Fruit fly (Drosophila melanogaster): Measurements from ENCODE around the gene CG44428.

The CG44428 gene

DNA sequence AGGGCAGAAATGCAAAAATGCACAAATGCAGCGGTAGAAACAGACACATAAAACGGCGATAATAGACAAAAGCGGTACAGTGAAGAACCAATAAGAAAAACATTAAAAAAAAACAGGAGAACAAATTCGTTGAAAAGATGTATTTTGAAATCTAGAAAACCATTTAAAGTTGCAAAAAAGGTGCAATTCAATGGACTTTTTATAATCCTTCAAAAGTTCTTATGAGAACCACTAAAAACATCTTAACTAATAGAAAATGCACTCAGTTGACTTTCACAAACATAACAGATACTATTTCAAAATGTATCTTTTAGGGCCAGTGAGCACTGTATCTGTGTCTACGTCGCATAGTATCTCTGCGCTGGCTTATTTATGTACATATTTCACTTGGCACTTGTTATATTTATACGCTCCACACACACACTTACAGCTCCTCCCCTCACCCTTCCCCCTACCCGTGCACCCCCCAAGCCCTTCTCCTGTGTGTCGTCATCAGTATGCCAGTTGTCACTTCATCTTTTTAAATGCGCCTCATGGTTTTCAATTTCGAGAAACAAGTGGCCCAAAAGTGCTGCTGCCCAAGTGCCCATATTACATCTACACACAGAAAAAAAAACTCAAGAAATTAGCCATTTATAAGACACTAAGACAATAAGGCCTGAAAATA is 35.6 kb upstream of the CG44428 start (continued):
- no peak for TF ChIP-seq Blimp-1 (GFP tag; optimal IDR thresholded peaks at IDR 0.05)
- peak; percentile 9 for TF ChIP-seq CG6792 (GFP tag; optimal IDR thresholded peaks at IDR 0.05)
- TF ChIP-seq svp (GFP tag) = no peak
- TF ChIP-seq dac (GFP tag; optimal IDR thresholded peaks at IDR 0.05) = no peak
- TF ChIP-seq CG11902 (GFP tag; optimal IDR thresholded peaks at IDR 0.05) = no peak
- peak; percentile 71 for TF ChIP-seq CG8119 (GFP tag; IDR thresholded peaks at IDR 0.05)
- TF ChIP-seq Hr4 (GFP tag; optimal IDR thresholded peaks at IDR 0.05) = peak; percentile 5
- no peak for TF ChIP-seq CG34406 (GFP tag; optimal IDR thresholded peaks at IDR 0.05)
- TF ChIP-seq pdm3 (GFP tag; optimal IDR thresholded peaks at IDR 0.05) = peak; percentile 49
- no peak for TF ChIP-seq lz (GFP tag; optimal IDR thresholded peaks at IDR 0.05)
- TF ChIP-seq vri (GFP tag; optimal IDR thresholded peaks at IDR 0.05) = no peak
- TF ChIP-seq CG6163 (GFP tag; IDR thresholded peaks at IDR 0.05) = no peak
- TF ChIP-seq Hr39 (GFP tag; optimal IDR thresholded peaks at IDR 0.05) = peak; percentile 28
- TF ChIP-seq Sox15 (GFP tag; optimal IDR thresholded peaks at IDR 0.05) = no peak
- no peak for TF ChIP-seq fkh (GFP tag; optimal IDR thresholded peaks at IDR 0.05)
- no peak for TF ChIP-seq CG8632 (GFP tag; optimal IDR thresholded peaks at IDR 0.05)
- peak; percentile 56; the same call in 1 of the 2 replicates for TF ChIP-seq CG15336 (GFP tag; IDR thresholded peaks at IDR 0.05)
- peak; percentile 25 for TF ChIP-seq CG4318 (GFP tag; optimal IDR thresholded peaks at IDR 0.05)
- no peak for TF ChIP-seq fd85E (GFP tag; optimal IDR thresholded peaks at IDR 0.05)
- peak; percentile 31 for TF ChIP-seq fd59A (GFP tag; optimal IDR thresholded peaks at IDR 0.05)
- no peak; the same call in 1 of the 2 replicates for TF ChIP-seq CG11294 (GFP tag; IDR thresholded peaks at IDR 0.05)
- TF ChIP-seq OdsH (GFP tag; optimal IDR thresholded peaks at IDR 0.05) = peak; percentile 49
- TF ChIP-seq topi (GFP tag; optimal IDR thresholded peaks at IDR 0.05) = no peak
- peak; percentile 26 for TF ChIP-seq acj6 (GFP tag; optimal IDR thresholded peaks at IDR 0.05)

- TF ChIP-seq CG10631 (GFP tag; optimal IDR thresholded peaks at IDR 0.05) (no peak), spab (GFP tag; optimal IDR thresholded peaks at IDR 0.05) (no peak), Lpt (GFP tag; optimal IDR thresholded peaks at IDR 0.05) (no peak), CG6276 (GFP tag; optimal IDR thresholded peaks at IDR 0.05) (no peak), CG3032 (tag; optimal IDR thresholded peaks at IDR 0.05) (peak; percentile 26), Sox102F (GFP tag; optimal IDR thresholded peaks at IDR 0.05) (no peak), Gug (GFP tag; IDR thresholded peaks at IDR 0.05) (no peak), CG31627 (GFP tag; optimal IDR thresholded peaks at IDR 0.05) (peak; percentile 66), ss (GFP tag; optimal IDR thresholded peaks at IDR 0.05) (peak; percentile 22 to 81), Ets21C (GFP tag; optimal IDR thresholded peaks at IDR 0.05) (no peak), CG8119 (GFP tag; IDR thresholded peaks at IDR 0.05) (0 out of 3 replicates have a peak, but pooled peaks have one; percentile 32), CG11902 (GFP tag; optimal IDR thresholded peaks at IDR 0.05) (no peak), Eip75B (GFP tag; optimal IDR thresholded peaks at IDR 0.05) (peak; percentile 19), CG6163 (GFP tag; IDR thresholded peaks at IDR 0.05) (no peak), Hr38 (GFP tag; optimal IDR thresholded peaks at IDR 0.05) (no peak), achi (GFP tag; optimal IDR thresholded peaks at IDR 0.05) (no peak), salr (GFP tag; optimal IDR thresholded peaks at IDR 0.05) (no peak), CG11294 (GFP tag; IDR thresholded peaks at IDR 0.05) (no peak), Sox14 (GFP tag; optimal IDR thresholded peaks at IDR 0.05) (peak; percentile 38), svp (GFP tag) (peak; percentile 61), CG32006 (GFP tag; optimal IDR thresholded peaks at IDR 0.05) (no peak), CG15336 (GFP tag; IDR thresholded peaks at IDR 0.05) (peak; percentile 24; the same call in 1 of the 2 replicates), cyc (GFP tag; optimal IDR thresholded peaks at IDR 0.05) (peak; percentile 65), OdsH (GFP tag; optimal IDR thresholded peaks at IDR 0.05) (no peak), fd85E (GFP tag; optimal IDR thresholded peaks at IDR 0.05) (no peak), CG11762 (GFP tag; optimal IDR thresholded peaks at IDR 0.05; ENCODE audit: insufficient read depth) (no peak), pdm3 (GFP tag; optimal IDR thresholded peaks at IDR 0.05) (peak; percentile 50), eg (GFP tag; IDR thresholded peaks at IDR 0.05) (peak; percentile 47; the same call in 1 of the 3 replicates), Hr39 (GFP tag; optimal IDR thresholded peaks at IDR 0.05) (peak; percentile 63), Smox (GFP tag; optimal IDR thresholded peaks at IDR 0.05) (peak; percentile 22), CG4318 (GFP tag; optimal IDR thresholded peaks at IDR 0.05) (no peak), dsx (GFP tag; optimal IDR thresholded peaks at IDR 0.05; ENCODE audit: poor library complexity, severe bottlenecking) (peak; percentile 99), CG34406 (GFP tag; optimal IDR thresholded peaks at IDR 0.05) (no peak), CG8319 (GFP tag; optimal IDR thresholded peaks at IDR 0.05) (no peak)
These were observed 33.7 kb upstream of the CG44428 start, which contains the start of the genes CG46311 and Tpst for dm6 chrX:13563483-13564443. CG46311 (plus strand) TSS chrX:13563823. Tpst (plus strand) TSS chrX:13563823.
